Fruit fly (Drosophila melanogaster) whole organism, adult: Measurements from ENCODE around the gene Trmt6.

Experiments used
- CG12768 ChIP-seq: fragments of 200-800 bp; sonication (Bioruptor generic); optimal IDR thresholded peaks from 2 replicates; lab custom pipeline; 2017; ENCODE audit warnings: missing biosample characterization, missing genetic modification characterization, mild to moderate bottlenecking, moderate library complexity, missing genetic modification reagents
- CG14711 ChIP-seq: fragments of 200-800 bp; sonication (Bioruptor generic); optimal IDR thresholded peaks from 2 replicates; lab custom pipeline; 2018; ENCODE audit warnings: missing biosample characterization, mild to moderate bottlenecking, missing genetic modification characterization, moderate library complexity
- CG1620 ChIP-seq: fragments of 200-800 bp; sonication (Bioruptor generic); optimal IDR thresholded peaks from 2 replicates; lab custom pipeline; 2016; ENCODE audit warnings: missing biosample characterization, missing genetic modification characterization
- CG33017 ChIP-seq: fragments of 200-800 bp; sonication (Bioruptor generic); optimal IDR thresholded peaks from 2 replicates; lab custom pipeline; 2018; ENCODE audit warnings: missing biosample characterization, mild to moderate bottlenecking, missing genetic modification characterization, moderate library complexity
- CG5204 ChIP-seq: fragments of 200-800 bp; sonication (Bioruptor generic); optimal IDR thresholded peaks from 2 replicates; lab custom pipeline; 2016; ENCODE audit warnings: missing biosample characterization, missing genetic modification characterization
- CG7045 ChIP-seq: fragments of 200-800 bp; sonication (Bioruptor generic); optimal IDR thresholded peaks from 2 replicates; lab custom pipeline; 2017; ENCODE audit warnings: missing biosample characterization, mild to moderate bottlenecking, missing genetic modification characterization
- CG7101 ChIP-seq: fragments of 200-800 bp; sonication (Bioruptor generic); optimal IDR thresholded peaks from 2 replicates; lab custom pipeline; 2018; ENCODE audit warnings: missing biosample characterization, mild to moderate bottlenecking, missing genetic modification characterization, moderate library complexity
- cnc ChIP-seq, 2 experiments: fragments of >200 bp; optimal IDR thresholded peaks; 2 replicates each; lab custom pipeline; 2017
- ovo ChIP-seq: fragments of 200-800 bp; sonication (Bioruptor generic); optimal IDR thresholded peaks from 2 replicates; lab custom pipeline; 2016; ENCODE audit warnings: missing biosample characterization, missing genetic modification characterization
- toe ChIP-seq: fragments of 200-800 bp; sonication (Bioruptor generic); optimal IDR thresholded peaks from 2 replicates; lab custom pipeline; 2016; ENCODE audit warnings: missing biosample characterization, missing genetic modification characterization

- TF ChIP-seq toe (GFP tag; lab: Kevin White, UChicago) (no peak), CG12768 (GFP tag; lab: Kevin White, UChicago) (no peak), CG1620 (GFP tag; lab: Kevin White, UChicago) (no peak), ovo (no peak), CG7101 (tag; lab: Kevin White, UChicago) (no peak), CG5204 (GFP tag; lab: Kevin White, UChicago) (no peak), CG33017 (no peak), CG14711 (no peak), cnc (optimal IDR thresholded peaks at IDR 0.05; lab: Kevin White, UChicago) (no peak), CG7045 (GFP tag; lab: Kevin White, UChicago) (no peak)
Observed at dm6 chr2L:6550809-6551208, 11.3 kb downstream of the Trmt6 start.
